Fruit fly (Drosophila melanogaster) whole organism, embryonic: ENCODE measurements around the gene DAAM.

Source experiments
- Awh ChIP-seq: fragments of 200-800 bp; sonication (Bioruptor generic); IDR thresholded peaks from 2 replicates; pipeline ENCODE4, ENCODE4 v1.3.6; 2022; ENCODE audit warnings: missing biosample characterization, missing genetic modification characterization
- CG10267 ChIP-seq: fragments of 200-800 bp; sonication (Bioruptor generic); optimal IDR thresholded peaks from 2 replicates; lab custom pipeline; 2018; ENCODE audit warnings: missing biosample characterization, mild to moderate bottlenecking, missing genetic modification characterization, moderate library complexity
- CG10543 ChIP-seq: fragments of 200-800 bp; sonication (Bioruptor generic); optimal IDR thresholded peaks from 3 replicates; lab custom pipeline; 2017; ENCODE audit warnings: missing biosample characterization, mild to moderate bottlenecking, missing genetic modification characterization, moderate library complexity
- CG11696 ChIP-seq: fragments of 200-800 bp; sonication (Bioruptor generic); IDR thresholded peaks from 2 replicates; pipeline ENCODE4 v1.3.6; 2022; ENCODE audit warnings: missing biosample characterization, missing genetic modification characterization
- CG12299 ChIP-seq: fragments of 200-800 bp; sonication (Bioruptor generic); optimal IDR thresholded peaks from 2 replicates; lab custom pipeline; 2018; ENCODE audit warnings: missing biosample characterization, mild to moderate bottlenecking, missing genetic modification characterization
- CG14710 ChIP-seq: fragments of 200-800 bp; sonication (Bioruptor generic); optimal IDR thresholded peaks from 3 replicates; lab custom pipeline; 2019; ENCODE audit warnings: missing biosample characterization, mild to moderate bottlenecking, missing genetic modification characterization, moderate library complexity
- CG14860 ChIP-seq: fragments of 200-800 bp; sonication (Bioruptor generic); IDR thresholded peaks from 3 replicates; pipeline ENCODE4 v1.3.6; 2022; ENCODE audit warnings: missing biosample characterization, missing genetic modification characterization; ENCODE audit not compliant: partially characterized antibody
- CG15011 ChIP-seq: fragments of 200-800 bp; sonication (Bioruptor generic); optimal IDR thresholded peaks from 3 replicates; lab custom pipeline; 2018; ENCODE audit warnings: missing biosample characterization, mild to moderate bottlenecking, missing genetic modification characterization
- CG15073 ChIP-seq: fragments of 200-800 bp; sonication (Bioruptor generic); optimal IDR thresholded peaks from 2 replicates; lab custom pipeline; 2016; ENCODE audit warnings: missing biosample characterization, missing genetic modification characterization
- CG16815 ChIP-seq: fragments of 200-800 bp; sonication (Bioruptor generic); optimal IDR thresholded peaks from 3 replicates; lab custom pipeline; 2017; ENCODE audit warnings: missing biosample characterization, mild to moderate bottlenecking, missing genetic modification characterization
- CG17612 ChIP-seq: fragments of 200-800 bp; sonication (Bioruptor generic); IDR thresholded peaks from 2 replicates; pipeline ENCODE4 v1.3.6; 2022; ENCODE audit warnings: missing biosample characterization, missing genetic modification characterization
- CG17912 ChIP-seq: fragments of 200-800 bp; sonication (Bioruptor generic); optimal IDR thresholded peaks from 2 replicates; lab custom pipeline; 2018; ENCODE audit warnings: missing biosample characterization, mild to moderate bottlenecking, missing genetic modification characterization
- CG31224 ChIP-seq: fragments of 200-800 bp; sonication (Bioruptor generic); IDR thresholded peaks from 2 replicates; pipeline ENCODE4 v1.3.6; 2022; ENCODE audit warnings: missing biosample characterization, missing genetic modification characterization
- CG33213 ChIP-seq: fragments of 200-800 bp; sonication (Bioruptor generic); optimal IDR thresholded peaks from 3 replicates; lab custom pipeline; 2016; ENCODE audit warnings: missing biosample characterization, missing genetic modification characterization
- CG3407 ChIP-seq: fragments of 200-800 bp; sonication (Bioruptor generic); optimal IDR thresholded peaks from 2 replicates; lab custom pipeline; 2018; ENCODE audit warnings: missing biosample characterization, mild to moderate bottlenecking, missing genetic modification characterization
- CG6765 ChIP-seq: fragments of 200-800 bp; sonication (Bioruptor generic); optimal IDR thresholded peaks from 3 replicates; lab custom pipeline; 2017; ENCODE audit warnings: missing biosample characterization, mild to moderate bottlenecking, missing genetic modification characterization
- CG6854 ChIP-seq: fragments of 200-800 bp; sonication (Bioruptor generic); optimal IDR thresholded peaks from 3 replicates; lab custom pipeline; 2017; ENCODE audit warnings: missing biosample characterization, mild to moderate bottlenecking, missing genetic modification characterization
- CG7963 ChIP-seq: fragments of 200-800 bp; sonication (Bioruptor generic); IDR thresholded peaks from 3 replicates; pipeline ENCODE4 v1.3.6; 2022; ENCODE audit warnings: missing biosample characterization, missing genetic modification characterization; ENCODE audit not compliant: partially characterized antibody
- CG7987 ChIP-seq: fragments of 200-800 bp; sonication (Bioruptor generic); optimal IDR thresholded peaks from 2 replicates; lab custom pipeline; 2018; ENCODE audit warnings: missing biosample characterization, mild to moderate bottlenecking, missing genetic modification characterization, moderate library complexity
- GATAe ChIP-seq: fragments of 200-800 bp; sonication (Bioruptor generic); conservative IDR thresholded peaks from 2 replicates; pipeline ENCODE4 v1.3.6; 2022; ENCODE audit warnings: missing biosample characterization, missing genetic modification characterization
- H2.0 ChIP-seq: fragments of 200-800 bp; sonication (Bioruptor generic); IDR thresholded peaks from 2 replicates; pipeline ENCODE4 v1.3.6; 2022; ENCODE audit warnings: missing biosample characterization, missing genetic modification characterization
- MTF-1 ChIP-seq: fragments of 200-800 bp; sonication (Bioruptor generic); optimal IDR thresholded peaks from 2 replicates; lab custom pipeline; 2018; ENCODE audit warnings: missing biosample characterization, mild to moderate bottlenecking, missing genetic modification characterization, borderline replicate concordance
- Max ChIP-seq: fragments of 200-800 bp; sonication (Bioruptor generic); optimal IDR thresholded peaks from 2 replicates; lab custom pipeline; 2016; ENCODE audit warnings: missing biosample characterization, mild to moderate bottlenecking, missing genetic modification characterization
- Neu2 ChIP-seq: fragments of 200-800 bp; sonication (Bioruptor generic); optimal IDR thresholded peaks from 3 replicates; lab custom pipeline; 2016; ENCODE audit warnings: missing biosample characterization, missing genetic modification characterization, borderline replicate concordance
- Pdp1 ChIP-seq, 2 experiments: fragments of 200-800 bp; sonication (Bioruptor generic); optimal IDR thresholded peaks; 3 replicates each; lab custom pipeline; 2016; ENCODE audit warnings: missing biosample characterization in 2 of 2, missing genetic modification characterization in 2 of 2, mild to moderate bottlenecking in 1 of 2, moderate library complexity in 1 of 2
- Usf ChIP-seq: fragments of 200-800 bp; sonication (Bioruptor generic); optimal IDR thresholded peaks from 2 replicates; lab custom pipeline; 2017; ENCODE audit warnings: missing genotype, missing biosample characterization, missing genetic modification characterization
- Xbp1 ChIP-seq: fragments of 200-800 bp; sonication (Bioruptor generic); optimal IDR thresholded peaks from 3 replicates; lab custom pipeline; 2016; ENCODE audit warnings: missing biosample characterization, mild to moderate bottlenecking, missing genetic modification characterization
- bsh ChIP-seq, 2 experiments: fragments of 200-800 bp; sonication (Bioruptor generic); optimal IDR thresholded peaks; 2 replicates each; lab custom pipeline; 2017 to 2018; ENCODE audit warnings: mild to moderate bottlenecking in 2 of 2, missing biosample characterization in 2 of 2, missing genetic modification characterization in 2 of 2, moderate library complexity in 1 of 2
- chm ChIP-seq: fragments of 200-800 bp; sonication (Bioruptor generic); IDR thresholded peaks from 2 replicates; pipeline ENCODE4 v1.3.6; 2022; ENCODE audit warnings: missing biosample characterization, missing genetic modification characterization
- fd102C ChIP-seq: fragments of 200-800 bp; sonication (Bioruptor generic); optimal IDR thresholded peaks from 2 replicates; lab custom pipeline; 2018; ENCODE audit warnings: missing biosample characterization, mild to moderate bottlenecking, missing genetic modification characterization, moderate library complexity
- gcm ChIP-seq: fragments of 200-800 bp; sonication (Bioruptor generic); optimal IDR thresholded peaks from 2 replicates; lab custom pipeline; 2019; ENCODE audit warnings: missing biosample characterization, mild to moderate bottlenecking, missing genetic modification characterization, moderate library complexity
- gcm2 ChIP-seq: fragments of 200-800 bp; sonication (Bioruptor generic); optimal IDR thresholded peaks from 2 replicates; lab custom pipeline; 2016; ENCODE audit warnings: missing biosample characterization, missing genetic modification characterization
- gsb ChIP-seq: fragments of 200-800 bp; sonication (Bioruptor generic); IDR thresholded peaks from 2 replicates; pipeline ENCODE4 v1.3.6; 2022; ENCODE audit warnings: missing biosample characterization, missing genetic modification characterization
- hb ChIP-seq: fragments of 200-800 bp; sonication (Bioruptor generic); IDR thresholded peaks from 3 replicates; pipeline ENCODE4 v1.3.6; 2022; ENCODE audit warnings: missing biosample characterization, missing genetic modification characterization; ENCODE audit not compliant: partially characterized antibody
- jing ChIP-seq: fragments of 200-800 bp; sonication (Bioruptor generic); optimal IDR thresholded peaks from 2 replicates; lab custom pipeline; 2018; ENCODE audit warnings: missing biosample characterization, mild to moderate bottlenecking, missing genetic modification characterization
- kah ChIP-seq: fragments of 200-800 bp; sonication (Bioruptor generic); optimal IDR thresholded peaks from 2 replicates; lab custom pipeline; 2018; ENCODE audit warnings: missing biosample characterization, mild to moderate bottlenecking, missing genetic modification characterization
- kay ChIP-seq: fragments of 200-800 bp; sonication (Bioruptor generic); optimal IDR thresholded peaks from 2 replicates; lab custom pipeline; 2016; ENCODE audit warnings: missing biosample characterization, missing genetic modification characterization
- knrl ChIP-seq: fragments of 200-800 bp; sonication (Bioruptor generic); IDR thresholded peaks from 3 replicates; pipeline ENCODE4 v1.3.6; 2022; ENCODE audit warnings: missing biosample characterization, missing genetic modification characterization; ENCODE audit not compliant: partially characterized antibody
- mirr ChIP-seq: fragments of 200-800 bp; sonication (Bioruptor generic); optimal IDR thresholded peaks from 3 replicates; lab custom pipeline; 2018; ENCODE audit warnings: missing biosample characterization, mild to moderate bottlenecking, missing genetic modification characterization
- ro ChIP-seq: fragments of 200-800 bp; sonication (Bioruptor generic); IDR thresholded peaks from 2 replicates; pipeline ENCODE4 v1.3.6; 2022; ENCODE audit warnings: missing biosample characterization, missing genetic modification characterization
- sd ChIP-seq: fragments of 200-800 bp; sonication (Bioruptor generic); optimal IDR thresholded peaks from 3 replicates; lab custom pipeline; 2018; ENCODE audit warnings: missing biosample characterization, mild to moderate bottlenecking, missing genetic modification characterization, moderate library complexity
- seq ChIP-seq: fragments of 200-800 bp; sonication (Bioruptor generic); IDR thresholded peaks from 2 replicates; pipeline ENCODE4 v1.3.6; 2022; ENCODE audit warnings: missing biosample characterization, missing genetic modification characterization
- stc ChIP-seq: fragments of 200-800 bp; sonication (Bioruptor generic); IDR thresholded peaks from 2 replicates; pipeline ENCODE4 v1.3.6; 2022; ENCODE audit warnings: missing biosample characterization, missing genetic modification characterization
- sug ChIP-seq: fragments of 200-800 bp; optimal IDR thresholded peaks from 2 replicates; lab custom pipeline; 2019; ENCODE audit warnings: missing biosample characterization, mild to moderate bottlenecking, missing genetic modification characterization, moderate library complexity
- tap ChIP-seq: fragments of 200-800 bp; optimal IDR thresholded peaks from 3 replicates; lab custom pipeline; 2019; ENCODE audit warnings: missing biosample characterization, mild to moderate bottlenecking, missing genetic modification characterization, moderate library complexity
- unc-4 ChIP-seq: fragments of 200-800 bp; sonication (Bioruptor generic); IDR thresholded peaks from 2 replicates; pipeline ENCODE4 v1.3.6; 2022; ENCODE audit warnings: missing biosample characterization, missing genetic modification characterization; ENCODE audit not compliant: partially characterized antibody
- wor ChIP-seq: fragments of 200-800 bp; sonication (Bioruptor generic); IDR thresholded peaks from 2 replicates; pipeline ENCODE4 v1.3.6; 2022; ENCODE audit warnings: missing biosample characterization, missing genetic modification characterization
- z ChIP-seq: fragments of 200-800 bp; sonication (Bioruptor generic); IDR thresholded peaks from 3 replicates; pipeline ENCODE4 v1.3.6; 2022; ENCODE audit warnings: missing biosample characterization, missing genetic modification characterization
- zfh1 ChIP-seq: fragments of 200-800 bp; sonication (Bioruptor generic); IDR thresholded peaks from 3 replicates; pipeline ENCODE4 v1.3.6; 2022; ENCODE audit warnings: missing biosample characterization, missing genetic modification characterization

The DAAM gene

DNA sequence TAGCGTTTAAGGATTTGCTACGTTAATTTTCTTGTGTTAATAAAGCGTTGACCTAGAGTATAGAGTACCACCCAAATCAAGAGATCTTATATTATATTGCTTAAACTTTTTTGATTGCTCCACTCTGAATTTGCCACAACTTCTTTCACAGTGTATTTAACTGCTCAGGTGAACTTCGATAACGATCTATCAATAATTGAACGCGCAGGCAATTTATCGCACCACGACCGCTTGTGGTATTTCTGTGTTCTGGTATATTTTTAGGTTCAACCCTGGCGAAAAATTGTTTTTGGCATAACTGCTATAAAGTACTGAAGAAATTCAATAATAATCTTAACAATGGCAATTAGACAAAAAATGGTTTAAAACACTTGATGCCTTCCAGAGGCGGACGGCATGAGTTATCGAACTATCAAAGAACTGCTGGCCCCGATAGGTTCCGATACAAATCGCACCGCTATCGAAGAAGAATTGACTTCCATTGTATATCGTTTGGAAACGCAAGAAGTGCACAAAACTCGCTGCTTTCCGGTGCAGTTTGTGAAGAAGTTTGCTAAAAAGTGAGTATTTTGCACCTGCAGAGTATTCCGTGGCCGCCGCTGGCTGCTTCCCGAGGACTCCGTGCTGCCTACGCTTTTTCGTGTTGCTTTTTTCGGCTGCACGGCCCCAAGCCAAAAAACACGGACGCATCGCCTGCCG is 48.1 kb upstream of the DAAM start, which contains the start of gene ssx (continued):
- TF ChIP-seq kah (GFP tag; lab: Kevin White, UChicago) (no peak), mirr (GFP tag; lab: Kevin White, UChicago) (no peak), CG14710 (tag; lab: Kevin White, UChicago) (peak; percentile 28), sd (no peak), Neu2 (GFP tag; lab: Kevin White, UChicago) (no peak), CG11696 (GFP tag; lab: Robert Waterston, UW) (no peak), CG31224 (GFP tag; lab: Robert Waterston, UW) (no peak), CG16815 (no peak), CG10543 (GFP tag; lab: Kevin White, UChicago) (no peak), Awh (GFP tag; lab: Robert Waterston, UW) (0 out of 2 replicates have a peak, but pooled peaks have one; percentile 40), CG14860 (peak; percentile 92), CG17912 (GFP tag; lab: Kevin White, UChicago) (no peak), hb (GFP tag; lab: Robert Waterston, UW) (peak; percentile 89), Xbp1 (peak; percentile 49), CG6854 (GFP tag; lab: Kevin White, UChicago) (peak; percentile 3), z (no peak), zfh1 (peak; percentile 58; the same call in 2 of the 3 replicates), bsh (GFP tag; optimal IDR thresholded peaks at IDR 0.05; lab: Kevin White, UChicago) (peak in 1 of 2 experiments; percentile 44), gcm (no peak), CG12299 (tag; lab: Kevin White, UChicago) (no peak), CG3407 (GFP tag; lab: Kevin White, UChicago) (no peak), stc (GFP tag; lab: Robert Waterston, UW) (peak; percentile 52), gsb (GFP tag; lab: Robert Waterston, UW) (no peak), Max (GFP tag; lab: Kevin White, UChicago) (no peak), ro (GFP tag; lab: Robert Waterston, UW) (no peak), gcm2 (GFP tag; lab: Kevin White, UChicago) (no peak), CG15073 (GFP tag; lab: Kevin White, UChicago) (no peak), fd102C (GFP tag; lab: Kevin White, UChicago) (no peak), H2.0 (GFP tag; lab: Robert Waterston, UW) (0 out of 2 replicates have a peak, but pooled peaks have one; percentile 4), CG33213 (GFP tag; lab: Kevin White, UChicago) (peak; percentile 40), knrl (peak; percentile 76), CG6765 (GFP tag; lab: Kevin White, UChicago) (no peak), CG17612 (GFP tag; lab: Robert Waterston, UW) (no peak), wor (GFP tag; lab: Robert Waterston, UW) (no peak), unc-4 (peak; percentile 75), CG10267 (tag; lab: Kevin White, UChicago) (peak; percentile 41), jing (GFP tag; lab: Kevin White, UChicago) (no peak), chm (peak; percentile 34; the same call in 1 of the 2 replicates), MTF-1 (GFP tag; lab: Kevin White, UChicago) (no peak), CG7987 (GFP tag; lab: Kevin White, UChicago) (no peak), Usf (no peak), GATAe (GFP tag; lab: Robert Waterston, UW) (no peak), tap (tag; lab: Kevin White, UChicago) (no peak), kay (GFP tag; lab: Kevin White, UChicago) (no peak), Pdp1 (GFP tag; optimal IDR thresholded peaks at IDR 0.05; lab: Kevin White, UChicago) (peak; percentile 18 to 36), sug (tag; lab: Kevin White, UChicago) (peak; percentile 36), CG15011 (no peak), seq (GFP tag; lab: Robert Waterston, UW) (peak; percentile 47; the same call in 1 of the 2 replicates), CG7963 (GFP tag; lab: Robert Waterston, UW) (peak; percentile 89; the same call in 2 of the 3 replicates)
